Fruit fly (Drosophila melanogaster): Measurements from ENCODE around the gene CG17328.
A peak's percentile ranks its signal among the peaks of the same experiment; 100 is the strongest.

Gene CG17328

DNA sequence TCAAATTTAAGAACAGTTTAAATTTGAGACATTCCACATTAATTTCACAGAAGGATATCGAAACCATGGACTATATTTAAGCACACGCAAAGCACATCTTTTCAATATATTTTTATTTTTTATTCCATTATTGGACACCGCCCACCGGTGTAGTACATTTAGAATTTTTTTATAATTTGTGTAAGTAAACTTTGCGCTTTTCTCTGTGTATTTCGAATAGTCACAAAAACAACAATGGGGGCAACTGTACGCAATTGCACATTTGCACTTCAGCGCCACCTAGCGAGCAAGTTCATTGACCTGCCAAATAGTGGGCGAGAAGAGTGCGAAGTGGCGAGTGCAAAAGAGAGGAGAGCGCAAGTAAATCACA lies 23.9 kb upstream of the CG17328 start (continued):
- TF ChIP-seq Blimp-1 (GFP tag; optimal IDR thresholded peaks at IDR 0.05) (no peak), dac (GFP tag; optimal IDR thresholded peaks at IDR 0.05) (peak; percentile 72), Sox15 (GFP tag; optimal IDR thresholded peaks at IDR 0.05) (no peak), acj6 (GFP tag; optimal IDR thresholded peaks at IDR 0.05) (peak; percentile 40), Hr39 (GFP tag; optimal IDR thresholded peaks at IDR 0.05) (peak; percentile 8), Ets21C (GFP tag; optimal IDR thresholded peaks at IDR 0.05) (no peak), CG11762 (GFP tag; optimal IDR thresholded peaks at IDR 0.05; ENCODE audit: insufficient read depth) (peak; percentile 14), svp (GFP tag) (peak; percentile 80), achi (GFP tag; optimal IDR thresholded peaks at IDR 0.05) (peak; percentile 43), CG3032 (tag; optimal IDR thresholded peaks at IDR 0.05) (peak; percentile 15), CG6854 (GFP tag; optimal IDR thresholded peaks at IDR 0.05) (no peak), CG6808 (GFP tag; optimal IDR thresholded peaks at IDR 0.05) (peak; percentile 18), eg (GFP tag; IDR thresholded peaks at IDR 0.05) (peak; percentile 83), vri (GFP tag; optimal IDR thresholded peaks at IDR 0.05) (no peak), CG7368 (GFP tag; optimal IDR thresholded peaks at IDR 0.05) (no peak), cyc (GFP tag; optimal IDR thresholded peaks at IDR 0.05) (peak; percentile 11), CG8119 (GFP tag; IDR thresholded peaks at IDR 0.05) (peak; percentile 81; the same call in 2 of the 3 replicates), dsx (GFP tag; optimal IDR thresholded peaks at IDR 0.05; ENCODE audit: poor library complexity, severe bottlenecking) (peak; percentile 31), Hr4 (GFP tag; optimal IDR thresholded peaks at IDR 0.05) (peak; percentile 90), Eip78C (GFP tag) (peak; percentile 86), CG3919 (GFP tag; optimal IDR thresholded peaks at IDR 0.05) (peak; percentile 27), spab (GFP tag; optimal IDR thresholded peaks at IDR 0.05) (peak; percentile 23), fd59A (GFP tag; optimal IDR thresholded peaks at IDR 0.05) (no peak), Lpt (GFP tag; optimal IDR thresholded peaks at IDR 0.05) (peak; percentile 39)

DNA sequence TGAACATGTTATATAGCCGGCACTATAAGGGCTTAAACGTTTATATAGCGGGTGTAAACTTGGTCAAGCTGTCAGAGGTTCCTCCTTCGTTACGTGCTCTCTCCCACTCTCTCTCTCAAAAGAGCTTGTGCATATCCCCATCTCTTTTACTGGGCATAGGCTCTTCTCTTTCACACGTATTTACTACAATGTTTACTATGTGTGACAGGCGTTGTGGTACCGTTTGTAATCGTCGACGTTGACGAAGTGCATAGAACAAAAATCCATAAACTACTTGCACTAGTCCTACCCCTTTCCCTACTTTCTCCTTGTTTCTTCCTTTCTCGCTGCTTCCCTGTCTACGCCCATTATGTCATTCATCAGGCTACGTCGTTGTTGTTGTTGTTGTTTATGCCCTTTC lies 22.9 kb upstream of the CG17328 start:
- TF ChIP-seq Ets96B (tag; optimal IDR thresholded peaks at IDR 0.05) (no peak), CG6808 (GFP tag; optimal IDR thresholded peaks at IDR 0.05) (no peak), dsx (GFP tag; optimal IDR thresholded peaks at IDR 0.05; ENCODE audit: poor library complexity, severe bottlenecking) (peak; percentile 70), Sox15 (GFP tag; optimal IDR thresholded peaks at IDR 0.05) (no peak), lz (GFP tag; optimal IDR thresholded peaks at IDR 0.05) (no peak), OdsH (GFP tag; optimal IDR thresholded peaks at IDR 0.05) (no peak), topi (GFP tag; optimal IDR thresholded peaks at IDR 0.05) (no peak), CG10631 (GFP tag; optimal IDR thresholded peaks at IDR 0.05) (no peak), CG11762 (GFP tag; optimal IDR thresholded peaks at IDR 0.05; ENCODE audit: insufficient read depth) (no peak), Hr38 (GFP tag; optimal IDR thresholded peaks at IDR 0.05) (no peak), CG3919 (GFP tag; optimal IDR thresholded peaks at IDR 0.05) (no peak), vri (GFP tag; optimal IDR thresholded peaks at IDR 0.05) (no peak), Ets21C (GFP tag; optimal IDR thresholded peaks at IDR 0.05) (no peak), fd59A (GFP tag; optimal IDR thresholded peaks at IDR 0.05) (no peak), CG8319 (GFP tag; optimal IDR thresholded peaks at IDR 0.05) (no peak), Eip93F (GFP tag; optimal IDR thresholded peaks at IDR 0.05) (no peak), fkh (GFP tag; optimal IDR thresholded peaks at IDR 0.05) (peak; percentile 38)

DNA sequence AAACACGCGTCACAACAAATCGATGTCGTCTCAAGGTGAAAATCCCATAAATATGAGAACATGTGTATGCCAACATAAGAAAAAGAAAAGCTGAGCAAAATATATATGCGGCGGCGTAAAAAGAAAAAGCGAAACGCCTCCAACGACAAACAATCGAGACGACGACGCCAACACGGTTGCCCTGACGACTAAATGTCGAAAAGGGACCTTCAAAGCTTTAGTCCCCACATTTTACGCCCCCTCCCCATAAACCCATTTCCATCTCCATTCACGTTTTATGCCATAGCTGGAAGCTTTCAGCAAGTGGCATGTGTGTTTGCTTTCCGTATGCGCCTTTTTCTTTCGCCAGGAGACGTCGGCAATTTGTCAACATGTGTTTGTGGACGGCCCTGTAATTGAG lies 21.8 kb upstream of the CG17328 start:
- TF ChIP-seq CG8632 (GFP tag; optimal IDR thresholded peaks at IDR 0.05) (no peak), achi (GFP tag; optimal IDR thresholded peaks at IDR 0.05) (no peak), CG6854 (GFP tag; optimal IDR thresholded peaks at IDR 0.05) (no peak), salr (GFP tag; optimal IDR thresholded peaks at IDR 0.05) (no peak), Hr38 (GFP tag; optimal IDR thresholded peaks at IDR 0.05) (no peak), CG10631 (GFP tag; optimal IDR thresholded peaks at IDR 0.05) (no peak), vri (GFP tag; optimal IDR thresholded peaks at IDR 0.05) (no peak), fkh (GFP tag; optimal IDR thresholded peaks at IDR 0.05) (no peak), Ets96B (tag; optimal IDR thresholded peaks at IDR 0.05) (no peak), acj6 (GFP tag; optimal IDR thresholded peaks at IDR 0.05) (no peak), cyc (GFP tag; optimal IDR thresholded peaks at IDR 0.05) (no peak), CG3032 (tag; optimal IDR thresholded peaks at IDR 0.05) (no peak), Hr4 (GFP tag; optimal IDR thresholded peaks at IDR 0.05) (no peak), CG16779 (tag; optimal IDR thresholded peaks at IDR 0.05) (no peak), Hr39 (GFP tag; optimal IDR thresholded peaks at IDR 0.05) (no peak), fd59A (GFP tag; optimal IDR thresholded peaks at IDR 0.05) (no peak)
